Fruit fly (Drosophila melanogaster) whole organism, embryonic: ENCODE results near the gene Baldspot.
A peak's percentile ranks its signal among the peaks of the same experiment; 100 is the strongest.

Source experiments
- B-H2 ChIP-seq: fragments of 200-800 bp; sonication (Bioruptor generic); optimal IDR thresholded peaks from 2 replicates; lab custom pipeline; 2018; ENCODE audit warnings: missing biosample characterization, mild to moderate bottlenecking, missing genetic modification characterization
- CG10209 ChIP-seq: fragments of 200-800 bp; sonication (Bioruptor generic); optimal IDR thresholded peaks from 3 replicates; lab custom pipeline; 2017; ENCODE audit warnings: missing biosample characterization, mild to moderate bottlenecking, missing genetic modification characterization, missing genetic modification reagents
- CG13424 ChIP-seq: fragments of 200-800 bp; sonication (Bioruptor generic); optimal IDR thresholded peaks from 2 replicates; lab custom pipeline; 2019; ENCODE audit warnings: missing biosample characterization, mild to moderate bottlenecking, missing genetic modification characterization, moderate library complexity
- CG13775 ChIP-seq: fragments of 200-800 bp; sonication (Bioruptor generic); optimal IDR thresholded peaks from 3 replicates; lab custom pipeline; 2017; ENCODE audit warnings: missing biosample characterization, mild to moderate bottlenecking, missing genetic modification characterization
- CG13894 ChIP-seq: fragments of 200-800 bp; sonication (Bioruptor generic); optimal IDR thresholded peaks from 3 replicates; lab custom pipeline; 2018; ENCODE audit warnings: missing biosample characterization, mild to moderate bottlenecking, missing genetic modification characterization, moderate library complexity
- CG14710 ChIP-seq: fragments of 200-800 bp; sonication (Bioruptor generic); optimal IDR thresholded peaks from 3 replicates; lab custom pipeline; 2019; ENCODE audit warnings: missing biosample characterization, mild to moderate bottlenecking, missing genetic modification characterization, moderate library complexity
- CG14965 ChIP-seq: fragments of 200-800 bp; sonication (Bioruptor generic); optimal IDR thresholded peaks from 2 replicates; lab custom pipeline; 2016; ENCODE audit warnings: missing biosample characterization, missing genetic modification characterization, borderline replicate concordance
- CG15514 ChIP-seq: fragments of 200-800 bp; sonication (Bioruptor generic); optimal IDR thresholded peaks from 3 replicates; lab custom pipeline; 2017; ENCODE audit warnings: missing biosample characterization, missing genetic modification characterization, mild to moderate bottlenecking, moderate library complexity, missing genetic modification reagents
- CG1602 ChIP-seq: fragments of 200-800 bp; sonication (Bioruptor generic); optimal IDR thresholded peaks from 3 replicates; lab custom pipeline; 2016; ENCODE audit warnings: missing biosample characterization, missing genetic modification characterization
- CG1603 ChIP-seq: fragments of 200-800 bp; sonication (Bioruptor generic); optimal IDR thresholded peaks from 2 replicates; lab custom pipeline; 2019; ENCODE audit warnings: missing biosample characterization, mild to moderate bottlenecking, missing genetic modification characterization, moderate library complexity
- CG1647 ChIP-seq: fragments of 200-800 bp; sonication (Bioruptor generic); optimal IDR thresholded peaks from 3 replicates; lab custom pipeline; 2016; ENCODE audit warnings: missing biosample characterization, missing genetic modification characterization
- CG17829 ChIP-seq: fragments of 200-800 bp; optimal IDR thresholded peaks from 2 replicates; lab custom pipeline; 2019; ENCODE audit warnings: missing biosample characterization, mild to moderate bottlenecking, missing genetic modification characterization, moderate library complexity
- CG18262 ChIP-seq: fragments of 200-800 bp; optimal IDR thresholded peaks from 3 replicates; lab custom pipeline; 2019; ENCODE audit warnings: missing biosample characterization, mild to moderate bottlenecking, missing genetic modification characterization, moderate library complexity
- CG18599 ChIP-seq: fragments of 200-800 bp; sonication (Bioruptor generic); optimal IDR thresholded peaks from 3 replicates; lab custom pipeline; 2017; ENCODE audit warnings: missing biosample characterization, missing genetic modification characterization, mild to moderate bottlenecking, moderate library complexity, missing genetic modification reagents
- CG18764 ChIP-seq: fragments of 200-800 bp; sonication (Bioruptor generic); optimal IDR thresholded peaks from 3 replicates; lab custom pipeline; 2016; ENCODE audit warnings: missing biosample characterization, missing genetic modification characterization
- CG2120 ChIP-seq: fragments of 200-800 bp; sonication (Bioruptor generic); optimal IDR thresholded peaks from 3 replicates; lab custom pipeline; 2016; ENCODE audit warnings: missing biosample characterization, missing genetic modification characterization
- CG2678 ChIP-seq: fragments of 200-800 bp; sonication (Bioruptor generic); optimal IDR thresholded peaks from 3 replicates; lab custom pipeline; 2019; ENCODE audit warnings: missing biosample characterization, mild to moderate bottlenecking, missing genetic modification characterization, moderate library complexity
- CG34376 ChIP-seq: fragments of 200-800 bp; sonication (Bioruptor generic); optimal IDR thresholded peaks from 2 replicates; lab custom pipeline; 2018; ENCODE audit warnings: missing biosample characterization, mild to moderate bottlenecking, missing genetic modification characterization
- CG3995 ChIP-seq: fragments of 200-800 bp; sonication (Bioruptor generic); optimal IDR thresholded peaks from 3 replicates; lab custom pipeline; 2016; ENCODE audit warnings: missing biosample characterization, missing genetic modification characterization
- CG4424 ChIP-seq: fragments of 200-800 bp; sonication (Bioruptor generic); optimal IDR thresholded peaks from 3 replicates; lab custom pipeline; 2016; ENCODE audit warnings: missing biosample characterization, missing genetic modification characterization
- CG4854 ChIP-seq: fragments of 200-800 bp; sonication (Bioruptor generic); optimal IDR thresholded peaks from 2 replicates; lab custom pipeline; 2016; ENCODE audit warnings: missing biosample characterization, missing genetic modification characterization, inconsistent platforms
- CG7556 ChIP-seq: fragments of 200-800 bp; sonication (Bioruptor generic); optimal IDR thresholded peaks from 2 replicates; lab custom pipeline; 2017; ENCODE audit warnings: missing biosample characterization, mild to moderate bottlenecking, missing genetic modification characterization
- CG8359 ChIP-seq: fragments of 200-800 bp; sonication (Bioruptor generic); optimal IDR thresholded peaks from 2 replicates; lab custom pipeline; 2017; ENCODE audit warnings: missing biosample characterization, mild to moderate bottlenecking, missing genetic modification characterization, borderline replicate concordance
- CG8388 ChIP-seq: fragments of 200-800 bp; sonication (Bioruptor generic); optimal IDR thresholded peaks from 2 replicates; lab custom pipeline; 2019; ENCODE audit warnings: missing biosample characterization, mild to moderate bottlenecking, missing genetic modification characterization, moderate library complexity
- CG8924 ChIP-seq: fragments of 200-800 bp; optimal IDR thresholded peaks from 3 replicates; lab custom pipeline; 2019; ENCODE audit warnings: missing biosample characterization, mild to moderate bottlenecking, missing genetic modification characterization, moderate library complexity
- CG9437 ChIP-seq: fragments of 200-800 bp; sonication (Bioruptor generic); optimal IDR thresholded peaks from 2 replicates; lab custom pipeline; 2018; ENCODE audit warnings: missing biosample characterization, mild to moderate bottlenecking, missing genetic modification characterization
- CG9817 ChIP-seq: fragments of 200-800 bp; sonication (Bioruptor generic); optimal IDR thresholded peaks from 2 replicates; lab custom pipeline; 2018; ENCODE audit warnings: missing biosample characterization, mild to moderate bottlenecking, missing genetic modification characterization, moderate library complexity
- Doc3 ChIP-seq: fragments of 200-800 bp; sonication (Bioruptor generic); IDR thresholded peaks from 3 replicates; pipeline ENCODE4 v1.3.6; 2022; ENCODE audit warnings: missing biosample characterization, missing genetic modification characterization; ENCODE audit not compliant: partially characterized antibody
- Drgx ChIP-seq: fragments of 200-800 bp; sonication (Bioruptor generic); IDR thresholded peaks from 2 replicates; pipeline ENCODE4 v1.3.6; 2022; ENCODE audit warnings: missing biosample characterization, missing genetic modification characterization
- Ets65A ChIP-seq: fragments of 200-800 bp; sonication (Bioruptor generic); peaks from one replicate; lab custom pipeline; 2016; ENCODE audit warnings: missing biosample characterization, missing genetic modification characterization
- Fer3 ChIP-seq: fragments of 200-800 bp; sonication (Bioruptor generic); optimal IDR thresholded peaks from 2 replicates; lab custom pipeline; 2018; ENCODE audit warnings: missing biosample characterization, mild to moderate bottlenecking, missing genetic modification characterization, moderate library complexity
- Gsc ChIP-seq: fragments of 200-800 bp; sonication (Bioruptor generic); IDR thresholded peaks from 2 replicates; pipeline ENCODE4 v1.3.6; 2022; ENCODE audit warnings: missing biosample characterization, missing genetic modification characterization
- Hsf ChIP-seq: fragments of 200-800 bp; sonication (Bioruptor generic); optimal IDR thresholded peaks from 3 replicates; lab custom pipeline; 2016; ENCODE audit warnings: missing biosample characterization, missing genetic modification characterization
- MESR4 ChIP-seq: fragments of 200-800 bp; sonication (Bioruptor generic); optimal IDR thresholded peaks from 2 replicates; lab custom pipeline; 2018; ENCODE audit warnings: missing biosample characterization, mild to moderate bottlenecking, missing genetic modification characterization, moderate library complexity
- Max ChIP-seq: fragments of 200-800 bp; sonication (Bioruptor generic); optimal IDR thresholded peaks from 2 replicates; lab custom pipeline; 2016; ENCODE audit warnings: missing biosample characterization, mild to moderate bottlenecking, missing genetic modification characterization
- Myb ChIP-seq: fragments of 200-800 bp; sonication (Bioruptor generic); optimal IDR thresholded peaks from 2 replicates; lab custom pipeline; 2016; ENCODE audit warnings: missing biosample characterization, missing genetic modification characterization
- Vsx1 ChIP-seq: fragments of 200-800 bp; sonication (Bioruptor generic); optimal IDR thresholded peaks from 2 replicates; lab custom pipeline; 2017; ENCODE audit warnings: missing biosample characterization, mild to moderate bottlenecking, missing genetic modification characterization, missing genetic modification reagents
- YL-1 ChIP-seq: fragments of 200-800 bp; sonication (Bioruptor generic); optimal IDR thresholded peaks from 3 replicates; lab custom pipeline; 2017; ENCODE audit warnings: missing biosample characterization, mild to moderate bottlenecking, missing genetic modification characterization
- ac ChIP-seq: fragments of 200-800 bp; sonication (Bioruptor generic); optimal IDR thresholded peaks from 3 replicates; lab custom pipeline; 2017; ENCODE audit warnings: missing biosample characterization, mild to moderate bottlenecking, missing genetic modification characterization
- br ChIP-seq: fragments of >200 bp; optimal IDR thresholded peaks from 2 replicates; lab custom pipeline; 2017
- eve ChIP-seq, 2 experiments: fragments of >200 bp; optimal IDR thresholded peaks; 2 replicates each; lab custom pipeline; 2017; ENCODE audit warnings: missing biosample characterization in 2 of 2, missing genetic modification characterization in 2 of 2
- exex ChIP-seq: fragments of 200-800 bp; sonication (Bioruptor generic); optimal IDR thresholded peaks from 4 replicates; lab custom pipeline; 2018; ENCODE audit warnings: missing biosample characterization, mild to moderate bottlenecking, missing genetic modification characterization, moderate library complexity
- fd3F ChIP-seq: fragments of 200-800 bp; sonication (Bioruptor generic); optimal IDR thresholded peaks from 2 replicates; lab custom pipeline; 2018; ENCODE audit warnings: missing biosample characterization, mild to moderate bottlenecking, missing genetic modification characterization, moderate library complexity
- grau ChIP-seq: fragments of 200-800 bp; optimal IDR thresholded peaks from 3 replicates; lab custom pipeline; 2019; ENCODE audit warnings: missing biosample characterization, mild to moderate bottlenecking, missing genetic modification characterization, moderate library complexity
- grn ChIP-seq: fragments of 200-800 bp; sonication (Bioruptor generic); optimal IDR thresholded peaks from 3 replicates; lab custom pipeline; 2017; ENCODE audit warnings: missing biosample characterization, missing genetic modification characterization
- gsb-n ChIP-seq: fragments of 200-800 bp; sonication (Bioruptor generic); optimal IDR thresholded peaks from 3 replicates; lab custom pipeline; 2018; ENCODE audit warnings: missing biosample characterization, mild to moderate bottlenecking, missing genetic modification characterization
- sens ChIP-seq: fragments of 200-800 bp; sonication (Bioruptor generic); peaks from one replicate; lab custom pipeline; 2016; ENCODE audit warnings: missing biosample characterization, missing genetic modification characterization
- sens-2 ChIP-seq: fragments of 200-800 bp; sonication (Bioruptor generic); IDR thresholded peaks from 2 replicates; pipeline ENCODE4 v1.3.6; 2022; ENCODE audit warnings: missing biosample characterization, missing genetic modification characterization
- sr ChIP-seq: fragments of 200-800 bp; sonication (Bioruptor generic); IDR thresholded peaks from 3 replicates; pipeline ENCODE4 v1.3.6; 2022; ENCODE audit warnings: missing biosample characterization, missing genetic modification characterization
- sug ChIP-seq: fragments of 200-800 bp; optimal IDR thresholded peaks from 2 replicates; lab custom pipeline; 2019; ENCODE audit warnings: missing biosample characterization, mild to moderate bottlenecking, missing genetic modification characterization, moderate library complexity
- trem ChIP-seq: fragments of 200-800 bp; optimal IDR thresholded peaks from 3 replicates; lab custom pipeline; 2019; ENCODE audit warnings: missing biosample characterization, mild to moderate bottlenecking, missing genetic modification characterization, moderate library complexity

The Baldspot gene

dm6 chr3L:16602736-16603144 is 58.7 kb downstream of the Baldspot start, which contains the start of gene Arts (continued):
- peak; percentile 46 for TF ChIP-seq CG2120
- no peak for TF ChIP-seq Drgx (GFP tag; lab: Robert Waterston, UW)
- TF ChIP-seq CG34376 (GFP tag; lab: Kevin White, UChicago) = no peak
- no peak for TF ChIP-seq eve (GFP tag; optimal IDR thresholded peaks at IDR 0.05; lab: Kevin White, UChicago)
- TF ChIP-seq CG4854 (GFP tag; lab: Kevin White, UChicago) = no peak
- peak; percentile 41 for TF ChIP-seq CG4424 (GFP tag; lab: Kevin White, UChicago)
- TF ChIP-seq B-H2 (GFP tag; lab: Kevin White, UChicago) = peak; percentile 20
- TF ChIP-seq trem (tag; lab: Kevin White, UChicago) = peak; percentile 53
- TF ChIP-seq CG15514 (GFP tag; lab: Kevin White, UChicago) = peak; percentile 49
- peak; percentile 54 for TF ChIP-seq CG13424
- TF ChIP-seq CG14710 (tag; lab: Kevin White, UChicago) = peak; percentile 51
- TF ChIP-seq CG18262 (tag; lab: Kevin White, UChicago) = peak; percentile 54
- TF ChIP-seq CG17829 (tag; lab: Kevin White, UChicago) = peak; percentile 24
- TF ChIP-seq Myb (GFP tag; lab: Kevin White, UChicago) = peak; percentile 60
- peak; percentile 26 for TF ChIP-seq Fer3 (tag; lab: Kevin White, UChicago)
- peak; percentile 47 for TF ChIP-seq CG2678 (tag; lab: Kevin White, UChicago)
- TF ChIP-seq grau = peak; percentile 30
- TF ChIP-seq CG13894 = peak; percentile 25
- TF ChIP-seq Doc3 (GFP tag; lab: Robert Waterston, UW) = no peak
- TF ChIP-seq gsb-n (tag; lab: Kevin White, UChicago) = peak; percentile 2
- TF ChIP-seq CG14965 (GFP tag; lab: Kevin White, UChicago) = no peak
- peak; percentile 66 for TF ChIP-seq sens (GFP tag; lab: Kevin White, UChicago)
- peak; percentile 11 for TF ChIP-seq CG10209 (GFP tag; lab: Kevin White, UChicago)
- TF ChIP-seq CG13775 (GFP tag; lab: Kevin White, UChicago) = peak; percentile 61
- peak; percentile 91 for TF ChIP-seq CG3995
- no peak for TF ChIP-seq Gsc
- TF ChIP-seq Max (GFP tag; lab: Kevin White, UChicago) = peak; percentile 54
- no peak for TF ChIP-seq MESR4 (GFP tag; lab: Kevin White, UChicago)
- peak; percentile 44 for TF ChIP-seq CG18599 (GFP tag; lab: Kevin White, UChicago)
- peak; percentile 18 for TF ChIP-seq CG1603 (tag; lab: Kevin White, UChicago)
- TF ChIP-seq grn (GFP tag; lab: Kevin White, UChicago) = peak; percentile 29
- TF ChIP-seq CG7556 = no peak
- peak; percentile 10 for TF ChIP-seq CG1602 (GFP tag; lab: Kevin White, UChicago)
- peak; percentile 39 for TF ChIP-seq CG9817
- TF ChIP-seq sug (tag; lab: Kevin White, UChicago) = peak; percentile 65
- peak; percentile 68 for TF ChIP-seq Ets65A (GFP tag; lab: Kevin White, UChicago)
- TF ChIP-seq Hsf = peak; percentile 20
- peak; percentile 44 for TF ChIP-seq CG18764 (GFP tag; lab: Kevin White, UChicago)
- no peak for TF ChIP-seq sr (GFP tag; lab: Robert Waterston, UW)
- no peak for TF ChIP-seq CG8359 (GFP tag; lab: Kevin White, UChicago)
- TF ChIP-seq YL-1 (GFP tag; lab: Kevin White, UChicago) = peak; percentile 17
- TF ChIP-seq CG9437 (GFP tag; lab: Kevin White, UChicago) = peak; percentile 20
- TF ChIP-seq CG8388 (GFP tag; lab: Kevin White, UChicago) = peak; percentile 14
- peak; percentile 32 for TF ChIP-seq exex (tag; lab: Kevin White, UChicago)
- TF ChIP-seq fd3F (GFP tag; lab: Kevin White, UChicago) = no peak
- no peak for TF ChIP-seq br (lab: Kevin White, UChicago)
- peak; percentile 91 for TF ChIP-seq Vsx1 (GFP tag; lab: Kevin White, UChicago)
- no peak for TF ChIP-seq ac (GFP tag; lab: Kevin White, UChicago)
- no peak for TF ChIP-seq CG1647 (GFP tag; lab: Kevin White, UChicago)
- TF ChIP-seq CG8924 (tag; lab: Kevin White, UChicago) = peak; percentile 20
- no peak for TF ChIP-seq sens-2
